Worm (Caenorhabditis elegans): ENCODE data around the gene dlhd-1.

The dlhd-1 gene

DNA sequence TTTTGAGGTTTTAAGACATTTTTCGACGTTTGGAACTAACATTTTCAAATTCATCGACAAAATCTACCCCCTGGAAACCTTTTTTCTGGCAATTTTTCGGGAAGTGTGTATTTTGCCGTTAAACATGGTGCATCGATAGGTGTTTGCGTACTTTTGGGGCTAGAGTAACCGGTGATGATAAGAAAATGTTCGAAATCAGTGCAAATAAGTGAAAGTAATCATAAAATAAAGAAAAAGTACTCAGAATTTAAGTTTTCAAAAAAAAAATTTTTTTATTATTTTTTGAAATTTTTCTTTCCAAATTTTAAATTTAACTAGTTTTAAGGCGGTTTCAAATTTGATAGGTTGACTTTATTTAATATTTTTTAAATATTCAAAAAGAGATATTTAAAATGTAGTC, 7.3 kb upstream of the dlhd-1 start, which contains the start of gene nas-27:
Gene nas-27 (minus strand): TSS at position 101 of the 400 bp plus-strand sequence.
- TF ChIP-seq daf-12 (tag; optimal IDR thresholded peaks at IDR 0.05) (no peak), ama-1 (optimal IDR thresholded peaks at IDR 0.05) (no peak), R02D3.7 (tag; optimal IDR thresholded peaks at IDR 0.05) (no peak), elt-3 (tag; optimal IDR thresholded peaks at IDR 0.05) (no peak), nfya-1 (tag; optimal IDR thresholded peaks at IDR 0.05; ENCODE audit: insufficient read depth) (no peak), eor-1 (tag; optimal IDR thresholded peaks at IDR 0.05) (no peak), nhr-11 (tag; optimal IDR thresholded peaks at IDR 0.05) (no peak), ztf-11 (tag; optimal IDR thresholded peaks at IDR 0.05) (no peak), tbx-2 (tag; optimal IDR thresholded peaks at IDR 0.05) (no peak), lin-39 (tag; optimal IDR thresholded peaks at IDR 0.05) (no peak), lsy-12 (tag; optimal IDR thresholded peaks at IDR 0.05) (no peak), pha-4 (tag; optimal IDR thresholded peaks at IDR 0.05) (no peak), nhr-77 (tag; optimal IDR thresholded peaks at IDR 0.05) (no peak)

DNA sequence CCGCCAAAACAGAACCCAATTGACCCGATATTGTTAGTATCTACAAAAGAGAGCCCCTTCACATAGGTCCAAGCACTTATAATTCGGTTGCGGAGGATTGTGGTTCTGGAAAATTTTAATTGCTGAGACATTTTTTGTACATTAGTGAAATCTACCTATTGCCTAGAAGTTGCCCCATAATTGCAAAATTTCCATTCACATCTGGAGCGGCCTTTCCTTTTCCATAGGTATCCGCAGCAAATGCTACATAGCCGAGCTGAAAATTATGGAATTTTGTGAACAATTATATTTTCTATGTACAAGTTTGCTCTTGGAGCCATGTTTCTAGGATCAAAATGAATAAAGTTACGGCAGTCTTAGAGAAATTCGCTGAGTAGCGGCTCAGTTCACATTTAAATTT, 1.1 kb downstream of the dlhd-1 start:
- TF ChIP-seq ceh-9 (tag; optimal IDR thresholded peaks at IDR 0.05) = no peak
- no peak for TF ChIP-seq snpc-4 (tag; optimal IDR thresholded peaks at IDR 0.05)
- TF ChIP-seq daf-12 (tag; optimal IDR thresholded peaks at IDR 0.05) = no peak
- TF ChIP-seq nhr-25 (tag; optimal IDR thresholded peaks at IDR 0.05) = no peak
- no peak for TF ChIP-seq pqm-1 (tag; optimal IDR thresholded peaks at IDR 0.05)
- no peak for TF ChIP-seq nhr-76 (tag; optimal IDR thresholded peaks at IDR 0.05)
- TF ChIP-seq skn-1 (tag; optimal IDR thresholded peaks at IDR 0.05) = no peak
- TF ChIP-seq jun-1 (tag; optimal IDR thresholded peaks at IDR 0.05) = no peak
- TF ChIP-seq lsy-12 (tag; optimal IDR thresholded peaks at IDR 0.05) = no peak
- no peak for TF ChIP-seq unc-62 (GFP tag; optimal IDR thresholded peaks at IDR 0.05)

ce11 chrII:1163275-1163674, 8.7 kb downstream of the dlhd-1 start, which contains the start of gene T23F4.2:
Gene T23F4.2 (plus strand): TSS chrII:1163575.
- TF ChIP-seq egl-5 (tag; optimal IDR thresholded peaks at IDR 0.05) (no peak), ceh-16 (tag; optimal IDR thresholded peaks at IDR 0.05) (no peak)

- TF ChIP-seq jun-1 (tag; optimal IDR thresholded peaks at IDR 0.05) = peak; percentile 48
- no peak for TF ChIP-seq elt-1 (tag; optimal IDR thresholded peaks at IDR 0.05)
- no peak for TF ChIP-seq nhr-23 (tag; optimal IDR thresholded peaks at IDR 0.05)
- peak; percentile 46 for TF ChIP-seq pqm-1 (tag; optimal IDR thresholded peaks at IDR 0.05)
- TF ChIP-seq hmg-11 (tag; optimal IDR thresholded peaks at IDR 0.05) = no peak
- TF ChIP-seq zag-1 (tag; optimal IDR thresholded peaks at IDR 0.05) = no peak
- TF ChIP-seq nhr-77 (tag; optimal IDR thresholded peaks at IDR 0.05) = no peak
- no peak for TF ChIP-seq ceh-28 (tag; optimal IDR thresholded peaks at IDR 0.05)
- peak; percentile 92 for TF ChIP-seq elt-2 (tag; optimal IDR thresholded peaks at IDR 0.05)
Observed at ce11 chrII:1159718-1160117, 12.2 kb downstream of the dlhd-1 start.

ce11 chrII:1157135-1157534, 14.8 kb downstream of the dlhd-1 start:
- TF ChIP-seq ceh-28 (tag; optimal IDR thresholded peaks at IDR 0.05) (no peak), pqm-1 (tag; optimal IDR thresholded peaks at IDR 0.05) (no peak), nhr-11 (tag; optimal IDR thresholded peaks at IDR 0.05) (no peak), mdl-1 (tag; optimal IDR thresholded peaks at IDR 0.05) (no peak), lsy-12 (tag; optimal IDR thresholded peaks at IDR 0.05) (no peak), hmg-11 (tag; optimal IDR thresholded peaks at IDR 0.05) (no peak), snpc-4 (tag; optimal IDR thresholded peaks at IDR 0.05) (no peak), nhr-237 (tag; optimal IDR thresholded peaks at IDR 0.05) (no peak), egl-27 (tag; optimal IDR thresholded peaks at IDR 0.05) (no peak)

DNA sequence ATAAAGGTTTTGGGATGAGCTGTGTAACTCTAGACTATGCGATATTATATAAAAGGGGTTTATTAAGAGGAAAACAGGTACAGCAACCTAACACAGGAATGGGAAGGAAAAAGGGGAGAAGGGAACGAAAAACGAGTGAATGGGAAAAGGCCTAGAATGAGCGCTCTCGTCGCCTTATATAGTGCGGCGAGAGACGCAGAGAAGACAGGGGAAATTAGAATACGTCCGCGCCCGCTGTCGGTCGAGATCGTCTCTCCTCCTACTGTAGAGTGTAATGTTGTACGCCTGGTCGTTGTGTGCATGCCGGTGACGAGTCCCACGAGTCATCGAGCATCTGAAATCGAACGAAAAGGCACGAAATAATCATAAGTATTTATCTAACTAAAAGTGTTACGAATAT, 18.6 kb downstream of the dlhd-1 start:
- TF ChIP-seq nhr-67 (tag; optimal IDR thresholded peaks at IDR 0.05) (no peak), elt-3 (tag; optimal IDR thresholded peaks at IDR 0.05) (no peak), nhr-77 (tag; optimal IDR thresholded peaks at IDR 0.05) (no peak), lin-15B (tag; optimal IDR thresholded peaks at IDR 0.05) (no peak), fos-1 (tag; optimal IDR thresholded peaks at IDR 0.05) (no peak), ceh-82 (tag; optimal IDR thresholded peaks at IDR 0.05) (no peak), mdl-1 (tag; optimal IDR thresholded peaks at IDR 0.05) (no peak), unc-39 (tag; optimal IDR thresholded peaks at IDR 0.05) (no peak), fkh-2 (tag; optimal IDR thresholded peaks at IDR 0.05) (no peak), elt-2 (tag; optimal IDR thresholded peaks at IDR 0.05) (no peak), R02D3.7 (tag; optimal IDR thresholded peaks at IDR 0.05) (no peak), skn-1 (tag; optimal IDR thresholded peaks at IDR 0.05) (no peak), lsy-12 (tag; optimal IDR thresholded peaks at IDR 0.05) (no peak), lin-39 (tag; optimal IDR thresholded peaks at IDR 0.05) (no peak), unc-62 (GFP tag; optimal IDR thresholded peaks at IDR 0.05) (no peak), ama-1 (optimal IDR thresholded peaks at IDR 0.05) (no peak), sea-2 (GFP tag; optimal IDR thresholded peaks at IDR 0.05) (no peak), pqm-1 (tag; optimal IDR thresholded peaks at IDR 0.05) (no peak), ceh-16 (tag; optimal IDR thresholded peaks at IDR 0.05) (no peak)
